Worm (Caenorhabditis elegans) whole organism, L3 larva: ENCODE measurements around the gene srsx-31.

Experiments used
- R02D3.7 ChIP-seq: fragments of 150-350 bp; optimal IDR thresholded peaks from 2 replicates; lab custom pipeline; 2014; ENCODE audit warnings: missing biosample characterization, missing genetic modification characterization
- aly-2 ChIP-seq: fragments of 150-350 bp; optimal IDR thresholded peaks from 2 replicates; lab custom pipeline; 2014; ENCODE audit warnings: missing biosample characterization, missing genetic modification characterization
- ama-1 ChIP-seq: fragments of 150-350 bp; optimal IDR thresholded peaks from 2 replicates; lab custom pipeline; 2018
- ceh-16 ChIP-seq: sonication (generic microtip); optimal IDR thresholded peaks from 2 replicates; lab custom pipeline; 2017; ENCODE audit warnings: missing biosample characterization, missing genetic modification characterization
- ceh-28 ChIP-seq: fragments of 150-350 bp; optimal IDR thresholded peaks from 2 replicates; lab custom pipeline; 2014; ENCODE audit warnings: missing biosample characterization, missing genetic modification reagents, missing genetic modification characterization
- ceh-82 ChIP-seq: fragments of 150-350 bp; optimal IDR thresholded peaks from 2 replicates; lab custom pipeline; 2014; ENCODE audit warnings: missing biosample characterization, missing genetic modification characterization
- ceh-9 ChIP-seq: sonication (generic microtip); optimal IDR thresholded peaks from 2 replicates; lab custom pipeline; 2018; ENCODE audit warnings: missing biosample characterization, missing genetic modification characterization
- egl-27 ChIP-seq: sonication (generic microtip); optimal IDR thresholded peaks from 4 replicates; lab custom pipeline; 2017; ENCODE audit warnings: missing biosample characterization, missing genetic modification reagents, missing genetic modification characterization
- elt-1 ChIP-seq: fragments of 150-350 bp; optimal IDR thresholded peaks from 2 replicates; lab custom pipeline; 2014; ENCODE audit warnings: missing biosample characterization, missing genetic modification characterization
- elt-3 ChIP-seq, 3 experiments: fragments of 150-350 bp in 1 of 3; sonication (generic microtip) in 2 of 3; optimal IDR thresholded peaks; 2 replicates in 2 of 3; 4 replicates in 1 of 3; lab custom pipeline; 2014 to 2017; ENCODE audit warnings: missing biosample characterization in 3 of 3, missing genetic modification characterization in 3 of 3
- eor-1 ChIP-seq, 2 experiments: fragments of 150-350 bp; optimal IDR thresholded peaks; 2 replicates each; lab custom pipeline; 2014 to 2018; ENCODE audit warnings: missing biosample characterization in 2 of 2, missing genetic modification characterization in 2 of 2
- fkh-10 ChIP-seq: sonication (generic microtip); optimal IDR thresholded peaks from 2 replicates; lab custom pipeline; 2017; ENCODE audit warnings: missing biosample characterization, missing genetic modification reagents, missing genetic modification characterization
- fkh-2 ChIP-seq: fragments of 150-350 bp; optimal IDR thresholded peaks from 2 replicates; lab custom pipeline; 2014; ENCODE audit warnings: missing biosample characterization, missing genetic modification reagents, missing genetic modification characterization
- fos-1 ChIP-seq: fragments of 150-350 bp; optimal IDR thresholded peaks from 2 replicates; lab custom pipeline; 2014; ENCODE audit warnings: missing biosample characterization, missing genetic modification characterization
- hmg-11 ChIP-seq: sonication (generic microtip); optimal IDR thresholded peaks from 2 replicates; lab custom pipeline; 2016; ENCODE audit warnings: missing genetic modification characterization, missing compliant biosample characterization
- jun-1 ChIP-seq: fragments of 150-350 bp; optimal IDR thresholded peaks from 2 replicates; lab custom pipeline; 2014; ENCODE audit warnings: missing biosample characterization, missing genetic modification reagents, missing genetic modification characterization
- lin-15B ChIP-seq: fragments of 150-350 bp; optimal IDR thresholded peaks from 2 replicates; lab custom pipeline; 2014; ENCODE audit warnings: missing biosample characterization, missing genetic modification characterization
- lin-39 ChIP-seq: fragments of 150-350 bp; optimal IDR thresholded peaks from 2 replicates; lab custom pipeline; 2018; ENCODE audit warnings: missing biosample characterization, missing genetic modification reagents, missing genetic modification characterization
- lsy-12 ChIP-seq: sonication (generic microtip); optimal IDR thresholded peaks from 2 replicates; lab custom pipeline; 2016; ENCODE audit warnings: mild to moderate bottlenecking, missing genetic modification characterization, missing compliant biosample characterization
- mdl-1 ChIP-seq: fragments of 150-350 bp; optimal IDR thresholded peaks from 2 replicates; lab custom pipeline; 2014; ENCODE audit warnings: missing biosample characterization, missing genetic modification characterization
- mml-1 ChIP-seq: fragments of 150-350 bp; sonication (generic microtip); optimal IDR thresholded peaks from 3 replicates; lab custom pipeline; 2014; ENCODE audit warnings: missing biosample characterization, missing genetic modification characterization
- nfya-1 ChIP-seq: sonication (generic microtip); optimal IDR thresholded peaks from 2 replicates; lab custom pipeline; 2017; ENCODE audit warnings: missing genetic modification characterization, mild to moderate bottlenecking, missing compliant biosample characterization, antibody characterized with exemption, moderate library complexity; ENCODE audit not compliant: insufficient read depth
- nhr-11 ChIP-seq: fragments of 150-350 bp; optimal IDR thresholded peaks from 2 replicates; lab custom pipeline; 2014; ENCODE audit warnings: missing biosample characterization, missing genetic modification characterization
- nhr-12 ChIP-seq: fragments of 150-350 bp; optimal IDR thresholded peaks from 2 replicates; lab custom pipeline; 2014; ENCODE audit warnings: missing biosample characterization, missing genetic modification characterization
- nhr-23 ChIP-seq: fragments of 150-350 bp; optimal IDR thresholded peaks from 2 replicates; lab custom pipeline; 2014; ENCODE audit warnings: missing biosample characterization, missing genetic modification reagents, missing genetic modification characterization
- nhr-237 ChIP-seq: fragments of 150-350 bp; optimal IDR thresholded peaks from 2 replicates; lab custom pipeline; 2014; ENCODE audit warnings: missing biosample characterization, missing genetic modification characterization
- nhr-25 ChIP-seq: sonication (generic microtip); optimal IDR thresholded peaks from 2 replicates; lab custom pipeline; 2017; ENCODE audit warnings: missing biosample characterization, missing genetic modification characterization
- nhr-28 ChIP-seq: fragments of 150-350 bp; optimal IDR thresholded peaks from 2 replicates; lab custom pipeline; 2014; ENCODE audit warnings: missing biosample characterization, missing genetic modification characterization
- nhr-43 ChIP-seq: sonication (generic microtip); optimal IDR thresholded peaks from 2 replicates; lab custom pipeline; 2016; ENCODE audit warnings: mild to moderate bottlenecking, missing genetic modification characterization, missing compliant biosample characterization; ENCODE audit not compliant: poor library complexity, severe bottlenecking
- nhr-67 ChIP-seq: fragments of 150-350 bp; optimal IDR thresholded peaks from 2 replicates; lab custom pipeline; 2014; ENCODE audit warnings: missing biosample characterization, missing genetic modification characterization
- nhr-76 ChIP-seq: fragments of 150-350 bp; sonication (generic microtip); optimal IDR thresholded peaks from 5 replicates; lab custom pipeline; 2014; ENCODE audit warnings: missing biosample characterization, missing genetic modification characterization
- pha-4 ChIP-seq: fragments of 150-350 bp; optimal IDR thresholded peaks from 2 replicates; lab custom pipeline; 2014; ENCODE audit warnings: missing biosample characterization, missing genetic modification reagents, missing genetic modification characterization
- pqm-1 ChIP-seq: fragments of 150-350 bp; optimal IDR thresholded peaks from 2 replicates; lab custom pipeline; 2017; ENCODE audit warnings: missing biosample characterization, missing genetic modification characterization, inconsistent platforms
- sea-2 ChIP-seq: fragments of 150-350 bp; sonication (generic microtip); optimal IDR thresholded peaks from 4 replicates; lab custom pipeline; 2014; ENCODE audit warnings: missing biosample characterization, missing genetic modification reagents, missing genetic modification characterization
- skn-1 ChIP-seq: fragments of 150-350 bp; optimal IDR thresholded peaks from 2 replicates; lab custom pipeline; 2014; ENCODE audit warnings: missing biosample characterization, missing genetic modification characterization
- snpc-4 ChIP-seq: fragments of 150-350 bp; optimal IDR thresholded peaks from 2 replicates; lab custom pipeline; 2014; ENCODE audit warnings: missing biosample characterization, missing genetic modification characterization
- tbx-2 ChIP-seq: sonication (generic microtip); optimal IDR thresholded peaks from 2 replicates; lab custom pipeline; 2016; ENCODE audit warnings: mild to moderate bottlenecking, missing genetic modification characterization, missing compliant biosample characterization
- unc-62 ChIP-seq: fragments of 150-350 bp; sonication (generic microtip); optimal IDR thresholded peaks from 4 replicates; lab custom pipeline; 2014; ENCODE audit warnings: missing biosample characterization, missing genetic modification reagents, missing genetic modification characterization
- zag-1 ChIP-seq: fragments of 150-350 bp; optimal IDR thresholded peaks from 2 replicates; lab custom pipeline; 2014; ENCODE audit warnings: missing biosample characterization, missing genetic modification characterization
- ztf-11 ChIP-seq: fragments of 150-350 bp; optimal IDR thresholded peaks from 2 replicates; lab custom pipeline; 2014; ENCODE audit warnings: missing biosample characterization, missing genetic modification characterization

The srsx-31 gene

ce11 chrV:11282272-11282671 lies 27.4 kb upstream of the srsx-31 start, which contains the start of gene gly-20:
TSS of gene gly-20 (plus strand) at chrV:11282572.
- TF ChIP-seq nhr-23 (tag; lab: Kevin White, UChicago) (no peak), elt-3 (tag; optimal IDR thresholded peaks at IDR 0.05; lab: Kevin White, UChicago) (no peak), egl-27 (tag; lab: Kevin White, UChicago) (no peak), jun-1 (tag; lab: Kevin White, UChicago) (no peak), nhr-12 (tag; lab: Kevin White, UChicago) (no peak)

ce11 chrV:11281414-11282209 lies 26.7 kb upstream of the srsx-31 start:
- peak; percentile 28 for TF ChIP-seq R02D3.7 (tag; lab: Kevin White, UChicago)
- TF ChIP-seq hmg-11 = peak; percentile 20
- peak; percentile 33 for TF ChIP-seq nhr-23 (tag; lab: Kevin White, UChicago)
- TF ChIP-seq aly-2 (tag; lab: Kevin White, UChicago) = no peak
- TF ChIP-seq pha-4 = peak; percentile 39
- TF ChIP-seq nhr-25 (tag; lab: Kevin White, UChicago) = peak; percentile 45
- no peak for TF ChIP-seq nhr-43
- TF ChIP-seq ceh-28 (tag; lab: Kevin White, UChicago) = peak; percentile 49

ce11 chrV:11279564-11279963 lies 24.7 kb upstream of the srsx-31 start:
- no peak for TF ChIP-seq pqm-1 (tag; lab: Kevin White, UChicago)
- no peak for TF ChIP-seq mdl-1 (tag; lab: Kevin White, UChicago)

DNA sequence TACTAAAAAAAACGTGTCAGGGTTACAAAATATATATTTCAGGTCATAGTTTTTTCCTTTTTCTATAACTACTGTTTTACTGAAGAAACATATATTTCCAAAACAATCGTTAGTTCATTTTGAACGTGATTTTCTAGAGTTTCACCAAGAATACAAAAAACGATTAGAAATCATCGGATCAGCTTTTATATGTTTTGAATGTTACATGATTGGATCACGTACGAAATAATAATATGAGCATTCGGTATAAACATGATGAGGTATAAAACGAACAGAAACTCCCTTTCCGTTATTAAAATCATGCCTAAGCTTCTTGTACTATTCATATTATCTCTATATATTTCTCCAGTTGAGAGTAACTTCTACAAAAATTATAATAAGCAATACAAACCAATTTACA lies 18.0 kb upstream of the srsx-31 start, which contains the start of gene clec-223:
TSS of gene clec-223 (plus strand) at position 301 of the 400 bp plus-strand sequence.
- no peak for TF ChIP-seq ama-1 (lab: Kevin White, UChicago)
- no peak for TF ChIP-seq nhr-12 (tag; lab: Kevin White, UChicago)
- TF ChIP-seq snpc-4 = no peak
- no peak for TF ChIP-seq ceh-16 (tag; lab: Kevin White, UChicago)
- TF ChIP-seq ceh-82 (tag; lab: Kevin White, UChicago) = no peak
- no peak for TF ChIP-seq lsy-12 (tag; lab: Kevin White, UChicago)
- TF ChIP-seq zag-1 = no peak
- no peak for TF ChIP-seq tbx-2 (tag; lab: Kevin White, UChicago)
- TF ChIP-seq nhr-25 (tag; lab: Kevin White, UChicago) = no peak

DNA sequence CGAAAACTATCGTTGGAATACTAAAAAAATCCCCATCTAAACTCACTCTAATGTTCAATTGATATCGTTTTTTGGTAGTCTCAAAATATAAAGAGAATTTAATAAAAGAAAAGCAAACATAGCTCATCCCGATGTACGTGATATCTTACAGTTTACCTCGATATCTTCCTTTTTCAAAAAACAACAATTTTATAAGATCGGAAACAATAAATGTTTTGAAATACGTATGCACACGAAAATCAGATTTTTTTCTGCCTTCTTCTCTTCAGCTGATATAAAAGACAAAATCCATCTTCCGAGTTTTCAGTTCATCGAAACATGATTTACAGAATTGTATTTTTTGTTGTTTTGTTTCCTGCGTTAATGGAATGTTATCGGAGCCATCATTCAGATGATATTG lies 16.2 kb upstream of the srsx-31 start, which contains the start of gene clec-222:
TSS of gene clec-222 (plus strand) at position 301 of the 400 bp plus-strand sequence.
- TF ChIP-seq mml-1 (tag; lab: Kevin White, UChicago) (no peak), R02D3.7 (tag; lab: Kevin White, UChicago) (no peak), fkh-2 (tag; lab: Kevin White, UChicago) (no peak), unc-62 (GFP tag; lab: Kevin White, UChicago) (no peak), nhr-11 (tag; lab: Kevin White, UChicago) (no peak), nhr-67 (tag; lab: Kevin White, UChicago) (no peak), eor-1 (tag; optimal IDR thresholded peaks at IDR 0.05; lab: Kevin White, UChicago) (no peak), ceh-9 (tag; lab: Kevin White, UChicago) (no peak), nfya-1 (tag; lab: Kevin White, UChicago) (no peak)

- TF ChIP-seq fkh-10 (GFP tag; lab: Kevin White, UChicago) (no peak), nhr-76 (no peak), ceh-9 (tag; lab: Kevin White, UChicago) (no peak), nhr-237 (tag; lab: Kevin White, UChicago) (no peak), nhr-12 (tag; lab: Kevin White, UChicago) (no peak), ztf-11 (no peak), ceh-82 (tag; lab: Kevin White, UChicago) (no peak), fos-1 (no peak), lin-15B (tag; lab: Kevin White, UChicago) (no peak), tbx-2 (tag; lab: Kevin White, UChicago) (no peak), skn-1 (tag; lab: Kevin White, UChicago) (no peak), nhr-25 (tag; lab: Kevin White, UChicago) (no peak), sea-2 (GFP tag; lab: Kevin White, UChicago) (no peak), lin-39 (tag; lab: Kevin White, UChicago) (no peak), nhr-11 (tag; lab: Kevin White, UChicago) (no peak), elt-1 (tag; lab: Kevin White, UChicago) (no peak), nhr-23 (tag; lab: Kevin White, UChicago) (no peak), nhr-28 (tag; lab: Kevin White, UChicago) (no peak)
These were observed 13.9 kb upstream of the srsx-31 start, which contains the start of gene str-115 for ce11 chrV:11268791-11269190. TSS of gene str-115 (plus strand) at chrV:11269091.
